Worm (Caenorhabditis elegans) whole organism, late embryonic: ENCODE data around the gene ubc-9.

Source experiments
- C08G9.2 ChIP-seq: sonication (generic microtip); optimal IDR thresholded peaks from 2 replicates; lab custom pipeline; 2016; ENCODE audit warnings: mild to moderate bottlenecking, missing genetic modification characterization, moderate library complexity, missing compliant biosample characterization
- C38D4.7 ChIP-seq: fragments of 200-800 bp; sonication (Bioruptor generic); optimal IDR thresholded peaks from 2 replicates; lab custom pipeline; 2018; ENCODE audit warnings: mild to moderate bottlenecking, missing genetic modification characterization, moderate library complexity, missing compliant biosample characterization
- F13H6.1 ChIP-seq: sonication (generic microtip); optimal IDR thresholded peaks from 2 replicates; lab custom pipeline; 2016; ENCODE audit warnings: missing genetic modification characterization, missing compliant biosample characterization
- K09A11.1 ChIP-seq: sonication (generic microtip); optimal IDR thresholded peaks from 2 replicates; lab custom pipeline; 2017; ENCODE audit warnings: antibody characterized with exemption, mild to moderate bottlenecking, missing genetic modification characterization, missing compliant biosample characterization; ENCODE audit not compliant: insufficient read depth
- Y22D7AL.16 ChIP-seq: sonication (generic microtip); optimal IDR thresholded peaks from 2 replicates; lab custom pipeline; 2016; ENCODE audit warnings: missing genetic modification characterization, missing compliant biosample characterization
- ahr-1 ChIP-seq: sonication (generic microtip); optimal IDR thresholded peaks from 2 replicates; lab custom pipeline; 2016; ENCODE audit warnings: missing genetic modification characterization, missing compliant biosample characterization
- ama-1 ChIP-seq: fragments of 150-350 bp; optimal IDR thresholded peaks from 2 replicates; lab custom pipeline; 2014
- ceh-19 ChIP-seq: fragments of 200-800 bp; sonication (Bioruptor generic); optimal IDR thresholded peaks from 2 replicates; lab custom pipeline; 2018; ENCODE audit warnings: mild to moderate bottlenecking, missing genetic modification characterization, missing compliant biosample characterization
- ceh-2 ChIP-seq: sonication (generic microtip); optimal IDR thresholded peaks from 2 replicates; lab custom pipeline; 2016; ENCODE audit warnings: missing genotype, missing genetic modification characterization, missing compliant biosample characterization
- ceh-22 ChIP-seq: sonication (generic microtip); optimal IDR thresholded peaks from 2 replicates; lab custom pipeline; 2017; ENCODE audit warnings: missing biosample characterization, missing genetic modification characterization
- ceh-24 ChIP-seq: sonication (generic microtip); optimal IDR thresholded peaks from 2 replicates; lab custom pipeline; 2016; ENCODE audit warnings: mild to moderate bottlenecking, missing genetic modification characterization, missing compliant biosample characterization
- ceh-45 ChIP-seq: fragments of 200-800 bp; sonication (Bioruptor generic); IDR thresholded peaks from 2 replicates; pipeline ENCODE4 v1.3.6; 2022; ENCODE audit warnings: missing genetic modification reagents, missing genetic modification characterization, missing compliant biosample characterization
- ceh-48 ChIP-seq: sonication (generic microtip); optimal IDR thresholded peaks from 2 replicates; lab custom pipeline; 2016; ENCODE audit warnings: missing genetic modification characterization, inconsistent platforms, missing compliant biosample characterization
- ceh-6 ChIP-seq: fragments of 200-800 bp; sonication (Bioruptor generic); optimal IDR thresholded peaks from 2 replicates; lab custom pipeline; 2018; ENCODE audit warnings: mild to moderate bottlenecking, missing genetic modification characterization, missing compliant biosample characterization
- che-1 ChIP-seq: sonication (generic microtip); optimal IDR thresholded peaks from 2 replicates; lab custom pipeline; 2016; ENCODE audit warnings: mild to moderate bottlenecking, missing genetic modification characterization, missing compliant biosample characterization
- dve-1 ChIP-seq: sonication (generic microtip); optimal IDR thresholded peaks from 2 replicates; lab custom pipeline; 2017; ENCODE audit warnings: antibody characterized with exemption, mild to moderate bottlenecking, missing genetic modification characterization, missing compliant biosample characterization
- elt-2 ChIP-seq: sonication (generic microtip); optimal IDR thresholded peaks from 2 replicates; lab custom pipeline; 2016; ENCODE audit warnings: missing genetic modification reagents, missing genetic modification characterization, missing compliant biosample characterization
- elt-4 ChIP-seq: sonication (generic microtip); optimal IDR thresholded peaks from 2 replicates; lab custom pipeline; 2016; ENCODE audit warnings: missing genetic modification characterization, missing compliant biosample characterization
- ets-4 ChIP-seq: sonication (generic microtip); optimal IDR thresholded peaks from 2 replicates; lab custom pipeline; 2016; ENCODE audit warnings: missing genetic modification characterization, missing compliant biosample characterization
- eyg-1 ChIP-seq: sonication (generic microtip); optimal IDR thresholded peaks from 2 replicates; lab custom pipeline; 2016; ENCODE audit warnings: missing genotype, missing genetic modification characterization, missing compliant biosample characterization
- fax-1 ChIP-seq: sonication (generic microtip); optimal IDR thresholded peaks from 2 replicates; lab custom pipeline; 2016; ENCODE audit warnings: missing genotype, missing genetic modification characterization, missing compliant biosample characterization
- fkh-10 ChIP-seq: fragments of 150-350 bp; optimal IDR thresholded peaks from 2 replicates; lab custom pipeline; 2014; ENCODE audit warnings: missing biosample characterization, missing genetic modification reagents, missing genetic modification characterization
- fkh-6 ChIP-seq: sonication (generic microtip); optimal IDR thresholded peaks from 2 replicates; lab custom pipeline; 2016; ENCODE audit warnings: missing genetic modification characterization, missing compliant biosample characterization
- gmeb-2 ChIP-seq: sonication (generic microtip); optimal IDR thresholded peaks from 2 replicates; lab custom pipeline; 2016; ENCODE audit warnings: missing genetic modification characterization, inconsistent platforms, missing compliant biosample characterization
- hlh-30 ChIP-seq: sonication (generic microtip); optimal IDR thresholded peaks from 2 replicates; lab custom pipeline; 2017; ENCODE audit warnings: antibody characterized with exemption, missing genetic modification characterization, missing compliant biosample characterization; ENCODE audit not compliant: insufficient read depth
- hlh-6 ChIP-seq: sonication (generic microtip); optimal IDR thresholded peaks from 2 replicates; lab custom pipeline; 2016; ENCODE audit warnings: missing genotype, missing genetic modification characterization, missing compliant biosample characterization
- hlh-8 ChIP-seq: sonication (generic microtip); optimal IDR thresholded peaks from 2 replicates; lab custom pipeline; 2016; ENCODE audit warnings: missing genotype, missing genetic modification characterization, missing compliant biosample characterization
- mec-3 ChIP-seq: sonication (generic microtip); optimal IDR thresholded peaks from 2 replicates; lab custom pipeline; 2016; ENCODE audit warnings: borderline replicate concordance, missing genetic modification characterization, missing compliant biosample characterization
- nfya-1 ChIP-seq: sonication (generic microtip); optimal IDR thresholded peaks from 2 replicates; lab custom pipeline; 2017; ENCODE audit warnings: missing genetic modification characterization, mild to moderate bottlenecking, missing compliant biosample characterization, antibody characterized with exemption, moderate library complexity
- nhr-11 ChIP-seq: fragments of 150-350 bp; optimal IDR thresholded peaks from 2 replicates; lab custom pipeline; 2014; ENCODE audit warnings: missing biosample characterization, missing genetic modification characterization
- odd-2 ChIP-seq: sonication (generic microtip); optimal IDR thresholded peaks from 2 replicates; lab custom pipeline; 2017; ENCODE audit warnings: antibody characterized with exemption, mild to moderate bottlenecking, missing genetic modification characterization, missing compliant biosample characterization
- pag-3 ChIP-seq: sonication (generic microtip); optimal IDR thresholded peaks from 2 replicates; lab custom pipeline; 2016; ENCODE audit warnings: missing compliant biosample characterization, missing genetic modification characterization, borderline replicate concordance
- pax-1 ChIP-seq: fragments of 150-350 bp; optimal IDR thresholded peaks from 2 replicates; lab custom pipeline; 2014; ENCODE audit warnings: missing biosample characterization, missing genetic modification characterization
- pha-4 ChIP-seq: fragments of 150-350 bp; optimal IDR thresholded peaks from 2 replicates; lab custom pipeline; 2018; ENCODE audit warnings: missing biosample characterization, missing genetic modification reagents, missing genetic modification characterization
- pqm-1 ChIP-seq: sonication (generic microtip); optimal IDR thresholded peaks from 2 replicates; lab custom pipeline; 2016; ENCODE audit warnings: missing genetic modification characterization, missing compliant biosample characterization
- ref-2 ChIP-seq: sonication (generic microtip); optimal IDR thresholded peaks from 2 replicates; lab custom pipeline; 2016; ENCODE audit warnings: missing genetic modification characterization, missing compliant biosample characterization
- sdc-2 ChIP-seq: sonication (generic microtip); optimal IDR thresholded peaks from 2 replicates; lab custom pipeline; 2016; ENCODE audit warnings: missing genotype, missing genetic modification characterization, missing compliant biosample characterization
- sox-2 ChIP-seq: fragments of 200-800 bp; sonication (Bioruptor generic); IDR thresholded peaks from 2 replicates; pipeline ENCODE4 v1.3.6; 2022; ENCODE audit warnings: missing genetic modification reagents, missing genetic modification characterization, missing compliant biosample characterization
- syd-9 ChIP-seq: sonication (generic microtip); optimal IDR thresholded peaks from 2 replicates; lab custom pipeline; 2016; ENCODE audit warnings: mild to moderate bottlenecking, missing genetic modification characterization, moderate library complexity, missing compliant biosample characterization
- tbx-2 ChIP-seq: sonication (generic microtip); optimal IDR thresholded peaks from 2 replicates; lab custom pipeline; 2016; ENCODE audit warnings: missing genetic modification characterization, missing compliant biosample characterization
- tbx-7 ChIP-seq: sonication (generic microtip); optimal IDR thresholded peaks from 2 replicates; lab custom pipeline; 2016; ENCODE audit warnings: missing genotype, missing genetic modification characterization, missing compliant biosample characterization
- unc-42 ChIP-seq: sonication (generic microtip); optimal IDR thresholded peaks from 2 replicates; lab custom pipeline; 2016; ENCODE audit warnings: missing genotype, missing genetic modification characterization, missing compliant biosample characterization
- unc-55 ChIP-seq: sonication (generic microtip); optimal IDR thresholded peaks from 2 replicates; lab custom pipeline; 2017; ENCODE audit warnings: missing biosample characterization, missing genetic modification reagents, missing genetic modification characterization
- ztf-16 ChIP-seq: sonication (generic microtip); optimal IDR thresholded peaks from 2 replicates; lab custom pipeline; 2017; ENCODE audit warnings: missing genetic modification characterization, missing compliant biosample characterization

ubc-9 gene

ce11 chrIV:4656380-4656779 is 5.5 kb downstream of the ubc-9 start:
- TF ChIP-seq pqm-1 (tag; lab: Kevin White, UChicago) (no peak), hlh-30 (no peak), ama-1 (lab: Kevin White, UChicago) (no peak), elt-4 (tag; lab: Kevin White, UChicago) (no peak), hlh-8 (no peak), dve-1 (tag; lab: Kevin White, UChicago) (no peak), ceh-6 (GFP tag; lab: Kevin White, UChicago) (no peak)

ce11 chrIV:4657874-4658273 is 7.0 kb downstream of the ubc-9 start, which contains the start of gene col-111:
col-111 (minus strand) TSS chrIV:4657974.
- TF ChIP-seq pqm-1 (tag; lab: Kevin White, UChicago): no peak
- no peak for TF ChIP-seq nfya-1 (tag; lab: Kevin White, UChicago)
- TF ChIP-seq ceh-45 (GFP tag; lab: Robert Waterston, UW): no peak
- no peak for TF ChIP-seq elt-2 (tag; lab: Kevin White, UChicago)
- TF ChIP-seq ceh-22 (tag; lab: Kevin White, UChicago): no peak
- TF ChIP-seq ahr-1 (tag; lab: Kevin White, UChicago): no peak
- TF ChIP-seq hlh-6 (tag; lab: Kevin White, UChicago): no peak
- no peak for TF ChIP-seq ztf-16 (tag; lab: Kevin White, UChicago)
- no peak for TF ChIP-seq sox-2 (GFP tag; lab: Robert Waterston, UW)
- TF ChIP-seq che-1 (tag; lab: Kevin White, UChicago): no peak
- no peak for TF ChIP-seq C08G9.2 (tag; lab: Kevin White, UChicago)
- TF ChIP-seq sdc-2 (tag; lab: Kevin White, UChicago): no peak
- TF ChIP-seq ceh-24 (tag; lab: Kevin White, UChicago): no peak
- TF ChIP-seq unc-55 (GFP tag; lab: Kevin White, UChicago): no peak
- no peak for TF ChIP-seq ceh-6 (GFP tag; lab: Kevin White, UChicago)

ce11 chrIV:4659277-4659676 is 8.4 kb downstream of the ubc-9 start, which contains the start of gene mrps-21:
mrps-21 (minus strand) TSS chrIV:4659517.
- no peak for TF ChIP-seq ref-2
- no peak for TF ChIP-seq F13H6.1
- TF ChIP-seq ets-4 (tag; lab: Kevin White, UChicago): no peak
- no peak for TF ChIP-seq K09A11.1 (tag; lab: Kevin White, UChicago)
- no peak for TF ChIP-seq pag-3 (tag; lab: Kevin White, UChicago)
- TF ChIP-seq Y22D7AL.16 (tag; lab: Kevin White, UChicago): no peak
- TF ChIP-seq fkh-6: no peak
- no peak for TF ChIP-seq syd-9 (tag; lab: Kevin White, UChicago)
- TF ChIP-seq nhr-11 (tag; lab: Kevin White, UChicago): no peak

DNA sequence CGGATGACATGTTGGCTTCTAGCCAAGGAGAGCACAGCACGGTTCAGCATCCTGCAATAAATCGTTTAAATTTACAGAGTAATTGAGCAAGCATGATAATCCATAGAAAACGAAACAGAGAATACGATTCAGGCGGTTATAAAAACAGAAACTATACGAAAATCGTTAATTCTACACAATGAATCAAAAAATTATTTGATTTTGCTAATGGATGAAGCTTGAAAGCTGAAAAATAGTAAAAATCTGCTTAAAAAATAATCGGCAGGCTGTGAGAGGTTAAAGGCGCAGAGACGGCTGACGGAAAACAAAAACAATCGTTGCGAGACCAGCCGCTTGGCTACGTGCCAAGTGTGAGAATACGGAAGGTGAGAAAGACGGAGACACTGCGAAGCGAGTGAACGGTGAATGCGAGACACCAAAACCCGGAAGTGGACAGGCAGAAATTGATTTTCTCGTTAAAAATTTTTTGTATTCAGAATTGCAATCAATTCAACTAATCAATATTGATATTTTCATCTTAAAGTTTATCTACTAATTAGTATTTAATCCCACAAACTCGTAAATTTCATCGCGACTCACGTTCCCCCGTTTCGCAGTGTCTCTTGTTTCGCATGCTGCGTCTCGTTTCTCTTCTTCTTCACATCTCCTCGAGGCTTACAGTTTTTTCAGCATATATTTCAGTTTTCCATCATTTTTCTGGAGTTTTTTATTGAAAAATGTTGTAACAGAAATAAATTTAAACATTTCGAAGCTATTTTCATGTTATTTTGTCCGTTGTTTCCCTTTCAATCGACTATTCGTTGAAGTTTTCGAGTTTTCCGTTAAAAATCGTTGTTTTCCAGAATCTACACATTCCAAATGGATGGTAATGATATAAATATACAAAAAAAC is 9.6 kb downstream of the ubc-9 start, which contains the start of the genes F29B9.11 and jmjd-1.2:
F29B9.11 (minus strand) TSS at position 51 of the 891 bp plus-strand sequence.
jmjd-1.2 (plus strand) TSS at position 841 of the 891 bp plus-strand sequence.
- peak; percentile 99 for TF ChIP-seq tbx-2 (tag; lab: Kevin White, UChicago)
- peak; percentile 82 for TF ChIP-seq mec-3 (tag; lab: Kevin White, UChicago)
- peak; percentile 99 for TF ChIP-seq ceh-2
- peak; percentile 76 for TF ChIP-seq eyg-1 (tag; lab: Kevin White, UChicago)
- TF ChIP-seq gmeb-2 (tag; lab: Kevin White, UChicago): peak; percentile 49
- no peak for TF ChIP-seq pha-4 (tag; lab: Kevin White, UChicago)
- no peak for TF ChIP-seq K09A11.1 (tag; lab: Kevin White, UChicago)
- TF ChIP-seq nfya-1 (tag; lab: Kevin White, UChicago): peak; percentile 59
- peak; percentile 95 for TF ChIP-seq fax-1 (tag; lab: Kevin White, UChicago)
- TF ChIP-seq ceh-48: no peak
- TF ChIP-seq fkh-6: peak; percentile 79
- TF ChIP-seq ama-1 (lab: Kevin White, UChicago): no peak
- peak; percentile 88 for TF ChIP-seq pag-3 (tag; lab: Kevin White, UChicago)
- peak; percentile 39 for TF ChIP-seq dve-1 (tag; lab: Kevin White, UChicago)
- peak; percentile 33 for TF ChIP-seq pax-1
- no peak for TF ChIP-seq fkh-10 (GFP tag; lab: Kevin White, UChicago)
- peak; percentile 61 for TF ChIP-seq ceh-19 (GFP tag; lab: Kevin White, UChicago)
- no peak for TF ChIP-seq nhr-11 (tag; lab: Kevin White, UChicago)
- peak; percentile 83 for TF ChIP-seq unc-42 (tag; lab: Kevin White, UChicago)
- no peak for TF ChIP-seq odd-2 (tag; lab: Kevin White, UChicago)
- peak; percentile 9 for TF ChIP-seq Y22D7AL.16 (tag; lab: Kevin White, UChicago)
- TF ChIP-seq C38D4.7 (GFP tag; lab: Kevin White, UChicago): peak; percentile 14
- TF ChIP-seq tbx-7: peak; percentile 99
